Fruit fly (Drosophila melanogaster): ENCODE measurements around the gene Mkrn1.

Gene Mkrn1

DNA sequence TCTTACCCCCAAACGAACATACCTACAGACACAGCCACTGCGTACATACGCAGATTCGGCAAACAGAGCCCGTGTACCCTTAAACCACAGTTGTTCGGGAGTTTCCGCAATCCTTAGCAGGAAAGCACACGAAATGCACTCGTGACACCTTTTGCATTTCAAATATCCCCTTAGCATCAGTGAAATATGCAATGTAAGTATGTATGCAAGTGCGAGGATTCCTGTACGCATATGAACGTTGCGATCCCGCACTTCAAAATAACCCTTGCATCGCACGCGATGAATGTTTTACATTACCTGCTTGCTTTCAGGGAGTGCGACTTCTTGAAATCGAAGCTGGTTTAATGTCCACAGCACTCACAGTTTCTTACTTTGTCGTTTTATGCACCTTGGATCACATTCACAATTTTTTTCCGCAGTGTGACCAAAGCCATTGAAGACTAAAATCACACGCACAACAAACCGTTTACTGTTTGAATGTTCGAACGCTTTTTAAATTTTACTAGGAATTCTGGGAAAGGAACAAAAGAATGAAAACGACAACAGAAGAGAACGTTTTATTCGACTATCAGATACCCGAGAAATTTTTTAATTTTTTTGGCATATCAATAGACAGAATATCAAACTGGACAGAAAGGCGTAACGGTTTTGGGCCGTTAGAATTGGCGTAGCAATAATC lies at the start of gene Mkrn1 (continued):
- TF ChIP-seq ash1 (GFP tag; optimal IDR thresholded peaks at IDR 0.05) (no peak), Doc2 (GFP tag; IDR thresholded peaks at IDR 0.05) (no peak), peb (GFP tag; IDR thresholded peaks at IDR 0.05) (no peak), CG8924 (tag; optimal IDR thresholded peaks at IDR 0.05) (no peak), CG10462 (GFP tag; optimal IDR thresholded peaks at IDR 0.05) (no peak), sd (tag; optimal IDR thresholded peaks at IDR 0.05) (no peak), Dek (tag; optimal IDR thresholded peaks at IDR 0.05) (no peak), NK7.1 (GFP tag; optimal IDR thresholded peaks at IDR 0.05) (no peak), CG9437 (GFP tag; optimal IDR thresholded peaks at IDR 0.05) (no peak), CG17612 (GFP tag; IDR thresholded peaks at IDR 0.05) (no peak), scrt (GFP tag; optimal IDR thresholded peaks at IDR 0.05) (no peak), CG18764 (GFP tag; optimal IDR thresholded peaks at IDR 0.05) (no peak), gro (GFP tag; optimal IDR thresholded peaks at IDR 0.05) (peak; percentile 35), kay (GFP tag; optimal IDR thresholded peaks at IDR 0.05) (no peak), Xrp1 (GFP tag; IDR thresholded peaks at IDR 0.05) (no peak), tll (GFP tag; optimal IDR thresholded peaks at IDR 0.05) (no peak), CG10321 (GFP tag; IDR thresholded peaks at IDR 0.05) (no peak), sisA (GFP tag; IDR thresholded peaks at IDR 0.05) (no peak), lilli (GFP tag; optimal IDR thresholded peaks at IDR 0.05) (no peak), hb (GFP tag; IDR thresholded peaks at IDR 0.05; ENCODE audit: partially characterized antibody) (peak; percentile 90), hbn (GFP tag; IDR thresholded peaks at IDR 0.05; ENCODE audit: partially characterized antibody) (0 out of 2 replicates have a peak, but pooled peaks have one; percentile 22), twi (tag; optimal IDR thresholded peaks at IDR 0.05) (no peak), CG43689 (GFP tag; IDR thresholded peaks at IDR 0.05) (no peak), CG31388 (GFP tag; optimal IDR thresholded peaks at IDR 0.05) (no peak), sima (GFP tag; optimal IDR thresholded peaks at IDR 0.05) (no peak), Sin3A (optimal IDR thresholded peaks at IDR 0.05) (peak; percentile 26), maf-S (GFP tag; optimal IDR thresholded peaks at IDR 0.05) (no peak), knrl (GFP tag; IDR thresholded peaks at IDR 0.05; ENCODE audit: partially characterized antibody) (peak; percentile 58; the same call in 2 of the 3 replicates), Oaz (GFP tag; IDR thresholded peaks at IDR 0.05) (no peak), CG6854 (GFP tag; optimal IDR thresholded peaks at IDR 0.05) (no peak), D (optimal IDR thresholded peaks at IDR 0.05) (peak; percentile 67), D (GFP tag; optimal IDR thresholded peaks at IDR 0.05) (no peak), Scr (GFP tag; IDR thresholded peaks at IDR 0.05; ENCODE audit: partially characterized antibody) (peak; percentile 76), Blimp-1 (GFP tag; optimal IDR thresholded peaks at IDR 0.05) (no peak), CG4282 (GFP tag; optimal IDR thresholded peaks at IDR 0.05) (no peak), CG3726 (GFP tag; IDR thresholded peaks at IDR 0.05) (no peak), CG11456 (GFP tag; IDR thresholded peaks at IDR 0.05) (no peak), hkb (optimal IDR thresholded peaks at IDR 0.05) (no peak), hkb (GFP tag; IDR thresholded peaks at IDR 0.05) (no peak), CG5245 (GFP tag; optimal IDR thresholded peaks at IDR 0.05) (no peak), Ptx1 (GFP tag; IDR thresholded peaks at IDR 0.05) (no peak), CG14667 (GFP tag; IDR thresholded peaks at IDR 0.05) (no peak; the same call in 1 of the 2 replicates), CG33213 (GFP tag; optimal IDR thresholded peaks at IDR 0.05) (peak; percentile 66), fd3F (GFP tag; optimal IDR thresholded peaks at IDR 0.05) (no peak), stc (GFP tag; IDR thresholded peaks at IDR 0.05) (no peak), CG16863 (GFP tag; optimal IDR thresholded peaks at IDR 0.05) (no peak), run (tag; optimal IDR thresholded peaks at IDR 0.05) (no peak), CG4424 (GFP tag; optimal IDR thresholded peaks at IDR 0.05) (no peak), zen2 (GFP tag; IDR thresholded peaks at IDR 0.05; ENCODE audit: partially characterized antibody) (no peak), sens-2 (GFP tag; IDR thresholded peaks at IDR 0.05) (no peak), CG1024 (GFP tag; IDR thresholded peaks at IDR 0.05) (no peak), CG14965 (GFP tag; optimal IDR thresholded peaks at IDR 0.05; ENCODE audit: borderline replicate concordance) (no peak)

Data from whole organism, embryonic.